Fruit fly (Drosophila melanogaster): ENCODE measurements around the gene kst.

kst gene

dm6 chr3L:3389666-3390059 lies 53.0 kb downstream of the kst start (continued):
- TF ChIP-seq org-1 (GFP tag; optimal IDR thresholded peaks at IDR 0.05) = peak; percentile 50
- TF ChIP-seq Mes4 (GFP tag; optimal IDR thresholded peaks at IDR 0.05) = no peak
- TF ChIP-seq CG10366 (GFP tag; IDR thresholded peaks at IDR 0.05) = no peak
- peak; percentile 68 for TF ChIP-seq fd96Cb (tag; optimal IDR thresholded peaks at IDR 0.05)
- TF ChIP-seq Abd-B (GFP tag; optimal IDR thresholded peaks at IDR 0.05) = no peak
- TF ChIP-seq CG1024 (GFP tag; IDR thresholded peaks at IDR 0.05) = no peak
- no peak for TF ChIP-seq ems (GFP tag; optimal IDR thresholded peaks at IDR 0.05)
- TF ChIP-seq CG3407 (GFP tag; optimal IDR thresholded peaks at IDR 0.05) = no peak
- no peak for TF ChIP-seq tna (GFP tag; IDR thresholded peaks at IDR 0.05; ENCODE audit: partially characterized antibody)
- peak; percentile 3 for TF ChIP-seq CG18764 (GFP tag; optimal IDR thresholded peaks at IDR 0.05)
- TF ChIP-seq CG8944 (GFP tag; optimal IDR thresholded peaks at IDR 0.05) = no peak
- TF ChIP-seq NC2α (GFP tag; optimal IDR thresholded peaks at IDR 0.05) = no peak
- peak; percentile 53 for TF ChIP-seq CG14710 (tag; optimal IDR thresholded peaks at IDR 0.05)
- no peak for TF ChIP-seq MBD-R2 (GFP tag; IDR thresholded peaks at IDR 0.05)
- no peak for TF ChIP-seq Oaz (GFP tag; IDR thresholded peaks at IDR 0.05)
- TF ChIP-seq CG17612 (GFP tag; IDR thresholded peaks at IDR 0.05) = no peak
- TF ChIP-seq CG4360 (GFP tag; IDR thresholded peaks at IDR 0.05) = no peak; the same call in 1 of the 2 replicates
- TF ChIP-seq CG10431 (GFP tag; optimal IDR thresholded peaks at IDR 0.05) = no peak
- TF ChIP-seq NfI (GFP tag; optimal IDR thresholded peaks at IDR 0.05) = no peak
- TF ChIP-seq CG1602 (GFP tag; optimal IDR thresholded peaks at IDR 0.05) = peak; percentile 28
- TF ChIP-seq CG2678 (tag; optimal IDR thresholded peaks at IDR 0.05) = peak; percentile 70
- no peak for TF ChIP-seq CG15601 (tag; optimal IDR thresholded peaks at IDR 0.05)
- TF ChIP-seq CG8290 (GFP tag; optimal IDR thresholded peaks at IDR 0.05) = no peak
- no peak for TF ChIP-seq CG8290 (tag; optimal IDR thresholded peaks at IDR 0.05)
- TF ChIP-seq CG17359 (tag; optimal IDR thresholded peaks at IDR 0.05) = no peak
- TF ChIP-seq CG12391 (tag; optimal IDR thresholded peaks at IDR 0.05) = no peak
- TF ChIP-seq CG10147 (GFP tag; optimal IDR thresholded peaks at IDR 0.05) = no peak
- TF ChIP-seq Hr39 (optimal IDR thresholded peaks at IDR 0.05) = no peak
- TF ChIP-seq eyg (GFP tag; optimal IDR thresholded peaks at IDR 0.05) = no peak
- TF ChIP-seq ac (GFP tag; optimal IDR thresholded peaks at IDR 0.05) = no peak
- TF ChIP-seq CG17328 (GFP tag; IDR thresholded peaks at IDR 0.05) = no peak
- peak; percentile 10; the same call in 1 of the 2 replicates for TF ChIP-seq peb (GFP tag; IDR thresholded peaks at IDR 0.05)
- no peak for TF ChIP-seq Side (GFP tag; optimal IDR thresholded peaks at IDR 0.05)
- TF ChIP-seq CG14965 (GFP tag; optimal IDR thresholded peaks at IDR 0.05; ENCODE audit: borderline replicate concordance) = no peak
- no peak for TF ChIP-seq ttk (GFP tag; IDR thresholded peaks at IDR 0.05)
- no peak for TF ChIP-seq CG16813 (GFP tag; IDR thresholded peaks at IDR 0.05; ENCODE audit: partially characterized antibody)
- TF ChIP-seq trh (GFP tag; optimal IDR thresholded peaks at IDR 0.05) = no peak
- peak; percentile 79 for TF ChIP-seq phol (tag; optimal IDR thresholded peaks at IDR 0.05)
- TF ChIP-seq stwl (tag; optimal IDR thresholded peaks at IDR 0.05) = no peak
- TF ChIP-seq CG17829 (tag; optimal IDR thresholded peaks at IDR 0.05) = peak; percentile 60
- no peak for TF ChIP-seq ssp (GFP tag; IDR thresholded peaks at IDR 0.05)
- no peak for TF ChIP-seq CG6175 (GFP tag; IDR thresholded peaks at IDR 0.05)
- TF ChIP-seq CG9876 (GFP tag; optimal IDR thresholded peaks at IDR 0.05) = no peak
- TF ChIP-seq Trl (optimal IDR thresholded peaks at IDR 0.05) = no peak
- TF ChIP-seq Trl (GFP tag; optimal IDR thresholded peaks at IDR 0.05) = no peak
- TF ChIP-seq ftz-f1 (GFP tag; optimal IDR thresholded peaks at IDR 0.05) = no peak
- TF ChIP-seq Vsx1 (GFP tag; optimal IDR thresholded peaks at IDR 0.05) = peak; percentile 10
- peak; percentile 72 for TF ChIP-seq gem (tag; optimal IDR thresholded peaks at IDR 0.05)
- no peak for TF ChIP-seq fd3F (GFP tag; optimal IDR thresholded peaks at IDR 0.05)
- no peak for TF ChIP-seq CG6791 (GFP tag; IDR thresholded peaks at IDR 0.05; ENCODE audit: partially characterized antibody)
- TF ChIP-seq CG17802 (tag; optimal IDR thresholded peaks at IDR 0.05) = no peak
- no peak for TF ChIP-seq ERR (GFP tag; optimal IDR thresholded peaks at IDR 0.05)
- TF ChIP-seq lbe (GFP tag; optimal IDR thresholded peaks at IDR 0.05) = peak; percentile 50
